Fruit fly (Drosophila melanogaster): ENCODE results near the gene CG4565.
A peak's percentile ranks its signal among the peaks of the same experiment; 100 is the strongest.

CG4565 gene

dm6 chr3R:10842422-10842821, 10.1 kb upstream of the CG4565 start:
- TF ChIP-seq Hr96 (GFP tag; optimal IDR thresholded peaks at IDR 0.05) (no peak), CG33017 (tag; optimal IDR thresholded peaks at IDR 0.05) (no peak), Mnt (GFP tag; optimal IDR thresholded peaks at IDR 0.05) (no peak), Crg-1 (GFP tag; optimal IDR thresholded peaks at IDR 0.05) (no peak), CG11617 (GFP tag; optimal IDR thresholded peaks at IDR 0.05) (no peak), bab1 (GFP tag; optimal IDR thresholded peaks at IDR 0.05) (no peak), tj (GFP tag; optimal IDR thresholded peaks at IDR 0.05) (no peak), Clk (GFP tag; optimal IDR thresholded peaks at IDR 0.05) (no peak), CG7101 (tag; optimal IDR thresholded peaks at IDR 0.05) (no peak), toe (GFP tag; optimal IDR thresholded peaks at IDR 0.05) (no peak), pad (GFP tag; optimal IDR thresholded peaks at IDR 0.05) (no peak), CG5204 (GFP tag; optimal IDR thresholded peaks at IDR 0.05) (no peak), cnc (optimal IDR thresholded peaks at IDR 0.05) (no peak), CG12768 (GFP tag; optimal IDR thresholded peaks at IDR 0.05) (no peak), kay (GFP tag; ENCODE audit: borderline replicate concordance) (no peak), CG14711 (tag; optimal IDR thresholded peaks at IDR 0.05) (no peak), ovo (GFP tag; optimal IDR thresholded peaks at IDR 0.05) (no peak), CG7045 (GFP tag; optimal IDR thresholded peaks at IDR 0.05) (no peak)

dm6 chr3R:10849515-10849973, 3.0 kb upstream of the CG4565 start, which contains the start of gene CG42394:
Gene CG42394, plus strand, starts transcription at chr3R:10849825.
- TF ChIP-seq bab1 (GFP tag; optimal IDR thresholded peaks at IDR 0.05) (peak; percentile 82), CG33017 (tag; optimal IDR thresholded peaks at IDR 0.05) (peak; percentile 77), pad (GFP tag; optimal IDR thresholded peaks at IDR 0.05) (peak; percentile 37), CG7101 (tag; optimal IDR thresholded peaks at IDR 0.05) (peak; percentile 80), Hr96 (GFP tag; optimal IDR thresholded peaks at IDR 0.05) (peak; percentile 40), CG11617 (GFP tag; optimal IDR thresholded peaks at IDR 0.05) (peak; percentile 63), tj (GFP tag; optimal IDR thresholded peaks at IDR 0.05) (peak; percentile 47), toe (GFP tag; optimal IDR thresholded peaks at IDR 0.05) (peak; percentile 50), cic (GFP tag; optimal IDR thresholded peaks at IDR 0.05) (no peak), CG1620 (GFP tag; optimal IDR thresholded peaks at IDR 0.05) (no peak), kay (GFP tag; ENCODE audit: borderline replicate concordance) (peak; percentile 79), CG14711 (tag; optimal IDR thresholded peaks at IDR 0.05) (peak; percentile 81), Mnt (GFP tag; optimal IDR thresholded peaks at IDR 0.05) (no peak), CG5204 (GFP tag; optimal IDR thresholded peaks at IDR 0.05) (peak; percentile 66), Clk (GFP tag; optimal IDR thresholded peaks at IDR 0.05) (peak; percentile 11), CG12768 (GFP tag; optimal IDR thresholded peaks at IDR 0.05) (peak; percentile 78), CG7045 (GFP tag; optimal IDR thresholded peaks at IDR 0.05) (peak; percentile 87), ovo (GFP tag; optimal IDR thresholded peaks at IDR 0.05) (no peak)

dm6 chr3R:10850636-10851035, 1.9 kb upstream of the CG4565 start:
- TF ChIP-seq toe (GFP tag; optimal IDR thresholded peaks at IDR 0.05) (no peak), cic (GFP tag; optimal IDR thresholded peaks at IDR 0.05) (no peak), ovo (GFP tag; optimal IDR thresholded peaks at IDR 0.05) (no peak), CG5204 (GFP tag; optimal IDR thresholded peaks at IDR 0.05) (no peak), pad (GFP tag; optimal IDR thresholded peaks at IDR 0.05) (no peak), bab1 (GFP tag; optimal IDR thresholded peaks at IDR 0.05) (no peak), CG12768 (GFP tag; optimal IDR thresholded peaks at IDR 0.05) (no peak), tj (GFP tag; optimal IDR thresholded peaks at IDR 0.05) (no peak), kay (GFP tag; ENCODE audit: borderline replicate concordance) (no peak), CG7045 (GFP tag; optimal IDR thresholded peaks at IDR 0.05) (no peak), CG7101 (tag; optimal IDR thresholded peaks at IDR 0.05) (no peak), Crg-1 (GFP tag; optimal IDR thresholded peaks at IDR 0.05) (no peak), CG14711 (tag; optimal IDR thresholded peaks at IDR 0.05) (no peak), cnc (optimal IDR thresholded peaks at IDR 0.05) (no peak), Clk (GFP tag; optimal IDR thresholded peaks at IDR 0.05) (no peak), CG33017 (tag; optimal IDR thresholded peaks at IDR 0.05) (no peak), Mnt (GFP tag; optimal IDR thresholded peaks at IDR 0.05) (no peak), CG11617 (GFP tag; optimal IDR thresholded peaks at IDR 0.05) (no peak), Hr96 (GFP tag; optimal IDR thresholded peaks at IDR 0.05) (no peak), CG1620 (GFP tag; optimal IDR thresholded peaks at IDR 0.05) (no peak)

DNA sequence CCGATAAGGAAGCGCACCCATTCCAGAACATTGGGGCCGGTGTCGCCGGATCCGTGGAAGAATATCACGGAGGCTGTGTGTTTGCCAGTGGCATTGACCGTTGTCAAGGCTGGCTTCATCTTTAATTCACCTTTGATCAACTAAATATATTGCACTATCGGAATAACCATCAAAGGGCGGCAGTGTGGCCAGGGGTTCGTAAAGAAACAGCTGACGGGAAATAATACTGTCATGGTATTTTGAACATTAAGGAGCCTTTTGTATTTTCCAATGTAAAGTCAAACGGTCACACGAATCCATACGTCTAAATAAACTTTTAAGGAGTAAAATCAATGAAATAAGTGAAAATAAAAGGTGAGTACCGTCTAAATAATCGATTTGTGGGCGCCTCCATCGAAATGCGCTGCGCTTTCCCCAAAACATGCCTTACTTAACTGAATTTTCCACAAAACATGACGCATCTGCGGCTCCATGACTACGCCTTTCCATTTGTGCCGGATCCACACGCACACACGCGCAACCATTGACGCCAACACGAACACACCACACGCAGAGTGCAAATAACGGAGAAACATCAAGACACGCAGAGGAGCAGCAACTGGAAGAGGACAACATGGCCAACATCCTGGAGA, 1.8 kb downstream of the CG4565 start, which contains the start of the genes CG6567 and CG4511:
Gene CG6567 (minus strand): TSS at position 209 of the 632 bp plus-strand sequence.
Gene CG4511 (plus strand): TSS at position 259 of the 632 bp plus-strand sequence.
- TF ChIP-seq pad (GFP tag; optimal IDR thresholded peaks at IDR 0.05) = peak; percentile 83
- TF ChIP-seq CG11617 (GFP tag; optimal IDR thresholded peaks at IDR 0.05) = peak; percentile 51
- no peak for TF ChIP-seq CG14711 (tag; optimal IDR thresholded peaks at IDR 0.05)
- TF ChIP-seq CG12768 (GFP tag; optimal IDR thresholded peaks at IDR 0.05) = peak; percentile 74
- peak in 1 of 2 experiments; percentile 43 for TF ChIP-seq cnc (optimal IDR thresholded peaks at IDR 0.05)
- peak; percentile 5 for TF ChIP-seq CG7101 (tag; optimal IDR thresholded peaks at IDR 0.05)
- TF ChIP-seq CG33017 (tag; optimal IDR thresholded peaks at IDR 0.05) = no peak
- no peak for TF ChIP-seq CG5204 (GFP tag; optimal IDR thresholded peaks at IDR 0.05)
- peak; percentile 7 for TF ChIP-seq bab1 (GFP tag; optimal IDR thresholded peaks at IDR 0.05)
- peak; percentile 17 for TF ChIP-seq cic (GFP tag; optimal IDR thresholded peaks at IDR 0.05)
- TF ChIP-seq tj (GFP tag; optimal IDR thresholded peaks at IDR 0.05) = peak; percentile 28
- TF ChIP-seq Mnt (GFP tag; optimal IDR thresholded peaks at IDR 0.05) = peak; percentile 29

- TF ChIP-seq Hr96 (GFP tag; optimal IDR thresholded peaks at IDR 0.05) (no peak), Mnt (GFP tag; optimal IDR thresholded peaks at IDR 0.05) (no peak), ovo (GFP tag; optimal IDR thresholded peaks at IDR 0.05) (peak; percentile 23), cic (GFP tag; optimal IDR thresholded peaks at IDR 0.05) (no peak), pad (GFP tag; optimal IDR thresholded peaks at IDR 0.05) (peak; percentile 11), kay (GFP tag; ENCODE audit: borderline replicate concordance) (no peak), cnc (optimal IDR thresholded peaks at IDR 0.05) (no peak), CG14711 (tag; optimal IDR thresholded peaks at IDR 0.05) (peak; percentile 13)
Observed at dm6 chr3R:10856618-10857017, 4.1 kb downstream of the CG4565 start, which contains the start of gene CG4570. Gene CG4570, plus strand, starts transcription at chr3R:10856807.

Data from whole organism, adult.